Fruit fly (Drosophila melanogaster) whole organism, embryonic: Measurements from ENCODE around the gene Ir64a.
A peak's percentile ranks its signal among the peaks of the same experiment; 100 is the strongest.

Experiments
- B-H1 ChIP-seq: fragments of 200-800 bp; sonication (Bioruptor generic); IDR thresholded peaks from 3 replicates; pipeline ENCODE4 v1.3.6; 2022; ENCODE audit warnings: missing biosample characterization, missing genetic modification characterization
- CG10565 ChIP-seq: fragments of 200-800 bp; sonication (Bioruptor generic); optimal IDR thresholded peaks from 3 replicates; lab custom pipeline; 2016; ENCODE audit warnings: missing biosample characterization, mild to moderate bottlenecking, missing genetic modification characterization
- CG10654 ChIP-seq: fragments of 200-800 bp; sonication (Bioruptor generic); optimal IDR thresholded peaks from 2 replicates; lab custom pipeline; 2016; ENCODE audit warnings: missing biosample characterization, missing genetic modification characterization
- CG10959 ChIP-seq: fragments of 200-800 bp; sonication (Bioruptor generic); IDR thresholded peaks from 2 replicates; pipeline ENCODE4 v1.3.6; 2022; ENCODE audit warnings: missing biosample characterization, missing genetic modification characterization
- CG10979 ChIP-seq: fragments of 200-800 bp; sonication (Bioruptor generic); optimal IDR thresholded peaks from 2 replicates; lab custom pipeline; 2018; ENCODE audit warnings: missing biosample characterization, mild to moderate bottlenecking, missing genetic modification characterization, moderate library complexity
- CG12104 ChIP-seq: fragments of 200-800 bp; sonication (Bioruptor generic); optimal IDR thresholded peaks from 3 replicates; lab custom pipeline; 2016; ENCODE audit warnings: missing biosample characterization, missing genetic modification characterization
- CG15601 ChIP-seq: fragments of 200-800 bp; sonication (Bioruptor generic); optimal IDR thresholded peaks from 3 replicates; lab custom pipeline; 2019; ENCODE audit warnings: missing biosample characterization, mild to moderate bottlenecking, missing genetic modification characterization, moderate library complexity
- CG17612 ChIP-seq: fragments of 200-800 bp; sonication (Bioruptor generic); IDR thresholded peaks from 2 replicates; pipeline ENCODE4 v1.3.6; 2022; ENCODE audit warnings: missing biosample characterization, missing genetic modification characterization
- CG18619 ChIP-seq: fragments of 200-800 bp; sonication (Bioruptor generic); optimal IDR thresholded peaks from 3 replicates; lab custom pipeline; 2017; ENCODE audit warnings: missing biosample characterization, mild to moderate bottlenecking, missing genetic modification characterization
- CG2202 ChIP-seq: fragments of 200-800 bp; sonication (Bioruptor generic); optimal IDR thresholded peaks from 2 replicates; lab custom pipeline; 2018; ENCODE audit warnings: missing biosample characterization, mild to moderate bottlenecking, missing genetic modification characterization
- CG30020 ChIP-seq: fragments of 200-800 bp; optimal IDR thresholded peaks from 2 replicates; lab custom pipeline; 2019; ENCODE audit warnings: missing biosample characterization, mild to moderate bottlenecking, missing genetic modification characterization, moderate library complexity
- CG34376 ChIP-seq: fragments of 200-800 bp; sonication (Bioruptor generic); optimal IDR thresholded peaks from 2 replicates; lab custom pipeline; 2018; ENCODE audit warnings: missing biosample characterization, mild to moderate bottlenecking, missing genetic modification characterization
- CG3838 ChIP-seq: fragments of 200-800 bp; sonication (Bioruptor generic); optimal IDR thresholded peaks from 3 replicates; lab custom pipeline; 2016; ENCODE audit warnings: missing biosample characterization, missing genetic modification characterization
- CG43689 ChIP-seq: fragments of 200-800 bp; sonication (Bioruptor generic); IDR thresholded peaks from 2 replicates; pipeline ENCODE4 v1.3.6; 2022; ENCODE audit warnings: missing biosample characterization, missing genetic modification characterization
- CG4854 ChIP-seq: fragments of 200-800 bp; sonication (Bioruptor generic); optimal IDR thresholded peaks from 2 replicates; lab custom pipeline; 2016; ENCODE audit warnings: missing biosample characterization, missing genetic modification characterization, inconsistent platforms
- CG6791 ChIP-seq: fragments of 200-800 bp; sonication (Bioruptor generic); IDR thresholded peaks from 3 replicates; pipeline ENCODE4 v1.3.6; 2022; ENCODE audit warnings: missing biosample characterization, missing genetic modification characterization; ENCODE audit not compliant: partially characterized antibody
- CG8944 ChIP-seq: fragments of 200-800 bp; sonication (Bioruptor generic); optimal IDR thresholded peaks from 3 replicates; lab custom pipeline; 2016; ENCODE audit warnings: missing biosample characterization, missing genetic modification characterization
- CG9437 ChIP-seq: fragments of 200-800 bp; sonication (Bioruptor generic); optimal IDR thresholded peaks from 2 replicates; lab custom pipeline; 2018; ENCODE audit warnings: missing biosample characterization, mild to moderate bottlenecking, missing genetic modification characterization
- CG9727 ChIP-seq: fragments of 200-800 bp; sonication (Bioruptor generic); optimal IDR thresholded peaks from 3 replicates; lab custom pipeline; 2017; ENCODE audit warnings: missing biosample characterization, mild to moderate bottlenecking, missing genetic modification characterization
- CG9817 ChIP-seq: fragments of 200-800 bp; sonication (Bioruptor generic); optimal IDR thresholded peaks from 2 replicates; lab custom pipeline; 2018; ENCODE audit warnings: missing biosample characterization, mild to moderate bottlenecking, missing genetic modification characterization, moderate library complexity
- CoRest ChIP-seq: fragments of 200-800 bp; sonication (Bioruptor generic); optimal IDR thresholded peaks from 3 replicates; lab custom pipeline; 2018; ENCODE audit warnings: missing biosample characterization, mild to moderate bottlenecking, missing genetic modification characterization, moderate library complexity
- D ChIP-seq, 2 experiments: fragments of 200-800 bp in 1 of 2; fragments of >200 bp in 1 of 2; sonication (Bioruptor generic) in 1 of 2; optimal IDR thresholded peaks; 2 replicates in 1 of 2; 3 replicates in 1 of 2; lab custom pipeline; 2017; ENCODE audit warnings: mild to moderate bottlenecking in 1 of 2, missing biosample characterization in 1 of 2, missing genetic modification characterization in 1 of 2, missing genetic modification reagents in 1 of 2
- Dp ChIP-seq: fragments of 200-800 bp; sonication (Bioruptor generic); optimal IDR thresholded peaks from 2 replicates; lab custom pipeline; 2018; ENCODE audit warnings: missing biosample characterization, mild to moderate bottlenecking, missing genetic modification characterization, moderate library complexity
- GATAe ChIP-seq: fragments of 200-800 bp; sonication (Bioruptor generic); conservative IDR thresholded peaks from 2 replicates; pipeline ENCODE4 v1.3.6; 2022; ENCODE audit warnings: missing biosample characterization, missing genetic modification characterization
- HmgZ ChIP-seq: fragments of 200-800 bp; sonication (Bioruptor generic); optimal IDR thresholded peaks from 2 replicates; lab custom pipeline; 2018; ENCODE audit warnings: missing biosample characterization, mild to moderate bottlenecking, missing genetic modification characterization
- Hr39 ChIP-seq: fragments of >200 bp; optimal IDR thresholded peaks from 2 replicates; lab custom pipeline; 2017
- Kr ChIP-seq: fragments of 200-800 bp; sonication (Bioruptor generic); optimal IDR thresholded peaks from 2 replicates; lab custom pipeline; 2017; ENCODE audit warnings: missing biosample characterization, mild to moderate bottlenecking, missing genetic modification characterization
- Lpt ChIP-seq: fragments of >200 bp; optimal IDR thresholded peaks from 2 replicates; lab custom pipeline; 2018; ENCODE audit warnings: missing biosample characterization, missing genetic modification characterization
- MESR4 ChIP-seq: fragments of 200-800 bp; sonication (Bioruptor generic); optimal IDR thresholded peaks from 2 replicates; lab custom pipeline; 2018; ENCODE audit warnings: missing biosample characterization, mild to moderate bottlenecking, missing genetic modification characterization, moderate library complexity
- Poxn ChIP-seq: fragments of 200-800 bp; sonication (Bioruptor generic); IDR thresholded peaks from 2 replicates; pipeline ENCODE4 v1.3.6; 2022; ENCODE audit warnings: missing biosample characterization, missing genetic modification characterization
- Ptx1 ChIP-seq: fragments of 200-800 bp; sonication (Bioruptor generic); IDR thresholded peaks from 2 replicates; pipeline ENCODE4 v1.3.6; 2022; ENCODE audit warnings: missing biosample characterization, missing genetic modification characterization
- Rx ChIP-seq: fragments of 200-800 bp; sonication (Bioruptor generic); IDR thresholded peaks from 2 replicates; pipeline ENCODE4 v1.3.6; 2022; ENCODE audit warnings: missing biosample characterization, missing genetic modification characterization
- Ssrp ChIP-seq: fragments of 200-800 bp; sonication (Bioruptor generic); optimal IDR thresholded peaks from 2 replicates; lab custom pipeline; 2018; ENCODE audit warnings: missing biosample characterization, mild to moderate bottlenecking, missing genetic modification characterization, moderate library complexity
- Taf1 ChIP-seq: fragments of 200-800 bp; sonication (Bioruptor generic); IDR thresholded peaks from 2 replicates; pipeline ENCODE4 v1.3.6; 2022; ENCODE audit warnings: missing biosample characterization, missing genetic modification characterization
- ac ChIP-seq: fragments of 200-800 bp; sonication (Bioruptor generic); optimal IDR thresholded peaks from 3 replicates; lab custom pipeline; 2017; ENCODE audit warnings: missing biosample characterization, mild to moderate bottlenecking, missing genetic modification characterization
- cad ChIP-seq: fragments of >200 bp; optimal IDR thresholded peaks from 2 replicates; lab custom pipeline; 2017; ENCODE audit warnings: missing biosample characterization, missing genetic modification characterization
- cas ChIP-seq: fragments of 200-800 bp; sonication (Bioruptor generic); IDR thresholded peaks from 2 replicates; pipeline ENCODE4 v1.3.6; 2022; ENCODE audit warnings: missing biosample characterization, missing genetic modification characterization
- chm ChIP-seq: fragments of 200-800 bp; sonication (Bioruptor generic); IDR thresholded peaks from 2 replicates; pipeline ENCODE4 v1.3.6; 2022; ENCODE audit warnings: missing biosample characterization, missing genetic modification characterization
- en ChIP-seq: fragments of 200-800 bp; sonication (Bioruptor generic); optimal IDR thresholded peaks from 2 replicates; lab custom pipeline; 2016; ENCODE audit warnings: missing biosample characterization, missing genetic modification characterization
- eyg ChIP-seq: fragments of 200-800 bp; sonication (Bioruptor generic); optimal IDR thresholded peaks from 3 replicates; lab custom pipeline; 2016; ENCODE audit warnings: missing biosample characterization, missing genetic modification characterization
- fd102C ChIP-seq: fragments of 200-800 bp; sonication (Bioruptor generic); optimal IDR thresholded peaks from 2 replicates; lab custom pipeline; 2018; ENCODE audit warnings: missing biosample characterization, mild to moderate bottlenecking, missing genetic modification characterization, moderate library complexity
- gro ChIP-seq: fragments of 200-800 bp; sonication (Bioruptor generic); optimal IDR thresholded peaks from 2 replicates; lab custom pipeline; 2016; ENCODE audit warnings: missing biosample characterization, missing genetic modification characterization
- pros ChIP-seq: fragments of 200-800 bp; sonication (Bioruptor generic); optimal IDR thresholded peaks from 3 replicates; lab custom pipeline; 2019; ENCODE audit warnings: missing biosample characterization, mild to moderate bottlenecking, missing genetic modification characterization, moderate library complexity
- pzg ChIP-seq: fragments of 200-800 bp; sonication (Bioruptor generic); optimal IDR thresholded peaks from 3 replicates; lab custom pipeline; 2018; ENCODE audit warnings: missing biosample characterization, mild to moderate bottlenecking, missing genetic modification characterization, moderate library complexity
- ro ChIP-seq: fragments of 200-800 bp; sonication (Bioruptor generic); IDR thresholded peaks from 2 replicates; pipeline ENCODE4 v1.3.6; 2022; ENCODE audit warnings: missing biosample characterization, missing genetic modification characterization
- sisA ChIP-seq: fragments of 200-800 bp; sonication (Bioruptor generic); IDR thresholded peaks from 2 replicates; pipeline ENCODE4 v1.3.6; 2022; ENCODE audit warnings: missing biosample characterization, missing genetic modification characterization
- ssp ChIP-seq: fragments of 200-800 bp; sonication (Bioruptor generic); IDR thresholded peaks from 2 replicates; pipeline ENCODE4 v1.3.6; 2022; ENCODE audit warnings: missing biosample characterization, missing genetic modification characterization
- tin ChIP-seq: fragments of 200-800 bp; sonication (Bioruptor generic); optimal IDR thresholded peaks from 3 replicates; lab custom pipeline; 2016; ENCODE audit warnings: missing biosample characterization, missing genetic modification characterization
- tll ChIP-seq, 2 experiments: fragments of 200-800 bp in 1 of 2; fragments of >200 bp in 1 of 2; sonication (Bioruptor generic) in 1 of 2; optimal IDR thresholded peaks; 2 replicates each; lab custom pipeline; 2017 to 2019; ENCODE audit warnings: missing biosample characterization in 2 of 2, missing genetic modification characterization in 2 of 2, mild to moderate bottlenecking in 1 of 2, moderate library complexity in 1 of 2

The Ir64a gene

dm6 chr3L:5355074-5355790 is 27.4 kb downstream of the Ir64a start, which contains the start of gene CG46456 (continued):
- TF ChIP-seq tll (GFP tag; optimal IDR thresholded peaks at IDR 0.05; lab: Kevin White, UChicago) (no peak), Lpt (GFP tag; lab: Kevin White, UChicago) (no peak), CG3838 (GFP tag; lab: Kevin White, UChicago) (peak; percentile 45), CG10565 (peak; percentile 52), CG30020 (tag; lab: Kevin White, UChicago) (peak; percentile 80), CoRest (tag; lab: Kevin White, UChicago) (peak; percentile 96), CG15601 (tag; lab: Kevin White, UChicago) (peak; percentile 94), CG18619 (GFP tag; lab: Kevin White, UChicago) (peak; percentile 90), CG43689 (GFP tag; lab: Robert Waterston, UW) (peak; percentile 80), chm (GFP tag; lab: Robert Waterston, UW) (peak; percentile 88), pros (GFP tag; lab: Kevin White, UChicago) (peak; percentile 55), Hr39 (lab: Kevin White, UChicago) (no peak), CG12104 (GFP tag; lab: Kevin White, UChicago) (peak; percentile 82), CG34376 (peak; percentile 95), CG4854 (peak; percentile 76), sisA (GFP tag; lab: Robert Waterston, UW) (peak; percentile 84), tin (GFP tag; lab: Kevin White, UChicago) (peak; percentile 92), B-H1 (GFP tag; lab: Robert Waterston, UW) (peak; percentile 84), Taf1 (GFP tag; lab: Robert Waterston, UW) (peak; percentile 78), GATAe (GFP tag; lab: Robert Waterston, UW) (0 out of 2 replicates have a peak, but pooled peaks have one; percentile 32), pzg (GFP tag; lab: Kevin White, UChicago) (peak; percentile 9), HmgZ (tag; lab: Kevin White, UChicago) (peak; percentile 96), CG10959 (GFP tag; lab: Robert Waterston, UW) (peak; percentile 84), Rx (GFP tag; lab: Robert Waterston, UW) (peak; percentile 78), D (optimal IDR thresholded peaks at IDR 0.05; lab: Kevin White, UChicago) (no peak), D (GFP tag; optimal IDR thresholded peaks at IDR 0.05; lab: Kevin White, UChicago) (peak; percentile 90), CG9437 (GFP tag; lab: Kevin White, UChicago) (peak; percentile 87), gro (GFP tag; lab: Kevin White, UChicago) (no peak), CG9817 (peak; percentile 93), eyg (GFP tag; lab: Kevin White, UChicago) (peak; percentile 25), CG2202 (tag; lab: Kevin White, UChicago) (peak; percentile 95), CG10654 (peak; percentile 84), MESR4 (GFP tag; lab: Kevin White, UChicago) (peak; percentile 30), CG10979 (peak; percentile 98), fd102C (GFP tag; lab: Kevin White, UChicago) (peak; percentile 74), Ssrp (tag; lab: Kevin White, UChicago) (peak; percentile 90), CG6791 (GFP tag; lab: Robert Waterston, UW) (no peak), CG8944 (GFP tag; lab: Kevin White, UChicago) (peak; percentile 27), ro (peak; percentile 45; the same call in 1 of the 2 replicates), ssp (GFP tag; lab: Robert Waterston, UW) (peak; percentile 77), CG17612 (GFP tag; lab: Robert Waterston, UW) (peak; percentile 61; the same call in 1 of the 2 replicates), cad (GFP tag; lab: Kevin White, UChicago) (no peak), CG9727 (GFP tag; lab: Kevin White, UChicago) (peak; percentile 94), Poxn (peak; percentile 17; the same call in 1 of the 2 replicates), Ptx1 (GFP tag; lab: Robert Waterston, UW) (peak; percentile 91), cas (GFP tag; lab: Robert Waterston, UW) (peak; percentile 81), ac (GFP tag; lab: Kevin White, UChicago) (peak; percentile 76), Kr (GFP tag; lab: Kevin White, UChicago) (peak; percentile 4), en (GFP tag; lab: Kevin White, UChicago) (no peak), Dp (GFP tag; lab: Kevin White, UChicago) (peak; percentile 2)
